Fruit fly (Drosophila melanogaster) whole organism, prepupa: ENCODE data around the gene Trf5.

Source experiments
- CG10631 ChIP-seq: fragments of 200-800 bp; sonication (Bioruptor generic); optimal IDR thresholded peaks from 2 replicates; lab custom pipeline; 2016; ENCODE audit warnings: missing biosample characterization, missing genetic modification characterization
- CG11762 ChIP-seq: fragments of 200-800 bp; sonication (Bioruptor generic); optimal IDR thresholded peaks from 3 replicates; lab custom pipeline; 2016; ENCODE audit warnings: missing biosample characterization, missing genetic modification characterization; ENCODE audit not compliant: insufficient read depth
- CG32006 ChIP-seq: fragments of 200-800 bp; sonication (Bioruptor generic); optimal IDR thresholded peaks from 3 replicates; lab custom pipeline; 2017; ENCODE audit warnings: missing biosample characterization, mild to moderate bottlenecking, missing genetic modification characterization
- CG3919 ChIP-seq: fragments of 200-800 bp; sonication (Bioruptor generic); optimal IDR thresholded peaks from 3 replicates; lab custom pipeline; 2016; ENCODE audit warnings: missing biosample characterization, missing genetic modification characterization
- CG4318 ChIP-seq: fragments of 200-800 bp; sonication (Bioruptor generic); optimal IDR thresholded peaks from 3 replicates; lab custom pipeline; 2017; ENCODE audit warnings: missing biosample characterization, mild to moderate bottlenecking, missing genetic modification characterization
- CG9139 ChIP-seq: fragments of 200-800 bp; sonication (Bioruptor generic); optimal IDR thresholded peaks from 3 replicates; lab custom pipeline; 2017; ENCODE audit warnings: missing biosample characterization, mild to moderate bottlenecking, missing genetic modification characterization
- Ets96B ChIP-seq: fragments of 200-800 bp; optimal IDR thresholded peaks from 2 replicates; lab custom pipeline; 2019; ENCODE audit warnings: missing biosample characterization, mild to moderate bottlenecking, missing genetic modification characterization, moderate library complexity
- Hr4 ChIP-seq: fragments of 200-800 bp; sonication (Bioruptor generic); optimal IDR thresholded peaks from 3 replicates; lab custom pipeline; 2016; ENCODE audit warnings: missing biosample characterization, missing genetic modification characterization
- Met ChIP-seq: fragments of 200-800 bp; sonication (Bioruptor generic); optimal IDR thresholded peaks from 3 replicates; lab custom pipeline; 2016; ENCODE audit warnings: missing biosample characterization, missing genetic modification characterization
- Sox14 ChIP-seq: fragments of 200-800 bp; sonication (Bioruptor generic); optimal IDR thresholded peaks from 3 replicates; lab custom pipeline; 2016; ENCODE audit warnings: missing biosample characterization, missing genetic modification characterization
- dac ChIP-seq: fragments of 200-800 bp; sonication (Bioruptor generic); optimal IDR thresholded peaks from 2 replicates; lab custom pipeline; 2017; ENCODE audit warnings: missing biosample characterization, mild to moderate bottlenecking, missing genetic modification characterization
- svp ChIP-seq: fragments of 200-800 bp; sonication (Bioruptor generic); peaks from one replicate; lab custom pipeline; 2016; ENCODE audit warnings: missing biosample characterization, missing genetic modification characterization
- topi ChIP-seq: fragments of 200-800 bp; sonication (Bioruptor generic); optimal IDR thresholded peaks from 3 replicates; lab custom pipeline; 2016; ENCODE audit warnings: missing biosample characterization, missing genetic modification characterization
- vri ChIP-seq: fragments of 200-800 bp; sonication (Bioruptor generic); optimal IDR thresholded peaks from 3 replicates; lab custom pipeline; 2016; ENCODE audit warnings: missing biosample characterization, mild to moderate bottlenecking, missing genetic modification characterization

DNA sequence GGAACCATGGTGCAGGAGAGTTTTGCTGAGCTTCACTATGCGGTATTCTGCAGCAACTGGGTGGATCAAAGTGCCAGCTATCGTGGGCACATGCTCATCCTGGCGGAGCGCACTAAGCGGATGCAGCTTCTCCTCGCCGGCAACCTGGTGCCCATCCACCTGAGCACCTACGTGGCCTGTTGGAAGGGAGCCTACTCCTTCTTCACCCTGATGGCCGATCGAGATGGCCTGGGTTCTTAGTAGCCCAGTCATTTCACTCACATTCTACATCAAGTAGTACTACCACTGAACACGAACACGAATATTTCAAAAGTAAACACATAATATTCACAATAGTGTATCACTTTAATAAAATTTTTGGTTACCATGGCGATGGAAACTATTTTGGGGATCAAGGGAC lies 41.1 kb downstream of the Trf5 start, which contains the start of gene Prosbeta4R2:
- TF ChIP-seq CG11762 (GFP tag; lab: Kevin White, UChicago) = no peak
- TF ChIP-seq Hr4 (GFP tag; lab: Kevin White, UChicago) = no peak
- TF ChIP-seq CG32006 (GFP tag; lab: Kevin White, UChicago) = no peak
- no peak for TF ChIP-seq Sox14 (GFP tag; lab: Kevin White, UChicago)
- no peak for TF ChIP-seq CG9139 (GFP tag; lab: Kevin White, UChicago)
- TF ChIP-seq CG10631 (GFP tag; lab: Kevin White, UChicago) = no peak
- TF ChIP-seq vri (GFP tag; lab: Kevin White, UChicago) = no peak
- TF ChIP-seq dac (GFP tag; lab: Kevin White, UChicago) = no peak
- no peak for TF ChIP-seq Met (GFP tag; lab: Kevin White, UChicago)
- TF ChIP-seq Ets96B (tag; lab: Kevin White, UChicago) = no peak
- TF ChIP-seq CG3919 = no peak
- no peak for TF ChIP-seq svp (GFP tag; lab: Kevin White, UChicago)
- TF ChIP-seq topi = no peak
- TF ChIP-seq CG4318 (GFP tag; lab: Kevin White, UChicago) = no peak
